Worm (Caenorhabditis elegans): Measurements from ENCODE around the gene C14A4.13.

Gene C14A4.13

ce11 chrII:10607238-10607961 is 10.9 kb upstream of the C14A4.13 start, which contains the start of gene ccm-3 (continued):
- TF ChIP-seq nhr-12 (tag; optimal IDR thresholded peaks at IDR 0.05): no peak
- no peak for TF ChIP-seq irx-1 (tag; optimal IDR thresholded peaks at IDR 0.05)
- TF ChIP-seq lin-39 (tag; optimal IDR thresholded peaks at IDR 0.05): no peak

- no peak for TF ChIP-seq efl-1 (optimal IDR thresholded peaks at IDR 0.05)
- TF ChIP-seq efl-1 (GFP tag; optimal IDR thresholded peaks at IDR 0.05 in 1 of 2): peak in 1 of 2 experiments; percentile 65
- no peak for TF ChIP-seq ama-1 (optimal IDR thresholded peaks at IDR 0.05)
Observed at ce11 chrII:10608821-10609220, 9.4 kb upstream of the C14A4.13 start.

- no peak for TF ChIP-seq elt-2 (tag; optimal IDR thresholded peaks at IDR 0.05)
- TF ChIP-seq aly-2 (tag; optimal IDR thresholded peaks at IDR 0.05): no peak
- no peak for TF ChIP-seq ceh-90 (tag; optimal IDR thresholded peaks at IDR 0.05)
- TF ChIP-seq efl-1 (optimal IDR thresholded peaks at IDR 0.05): no peak
- TF ChIP-seq efl-1 (GFP tag; optimal IDR thresholded peaks at IDR 0.05 in 1 of 2): no peak
- TF ChIP-seq fkh-10 (GFP tag; optimal IDR thresholded peaks at IDR 0.05): no peak
- no peak for TF ChIP-seq ceh-8 (GFP tag; optimal IDR thresholded peaks at IDR 0.05)
- no peak for TF ChIP-seq hpl-2 (GFP tag; optimal IDR thresholded peaks at IDR 0.05)
- TF ChIP-seq zip-4 (GFP tag; optimal IDR thresholded peaks at IDR 0.05): no peak
- no peak for TF ChIP-seq irx-1 (tag; optimal IDR thresholded peaks at IDR 0.05)
- TF ChIP-seq ztf-11 (tag; optimal IDR thresholded peaks at IDR 0.05): no peak
- no peak for TF ChIP-seq nhr-11 (tag; optimal IDR thresholded peaks at IDR 0.05)
- no peak for TF ChIP-seq mef-2 (tag; optimal IDR thresholded peaks at IDR 0.05)
- no peak for TF ChIP-seq hlh-17 (GFP tag; optimal IDR thresholded peaks at IDR 0.05; ENCODE audit: borderline replicate concordance)
Observed at ce11 chrII:10612743-10613142, 5.5 kb upstream of the C14A4.13 start, which contains the start of gene C14A4.12. Gene C14A4.12, plus strand, starts transcription at chrII:10613043.

- TF ChIP-seq C34B4.2 (tag; optimal IDR thresholded peaks at IDR 0.05) (no peak), unc-98 (GFP tag; IDR thresholded peaks at IDR 0.05) (no peak), egl-13 (tag; optimal IDR thresholded peaks at IDR 0.05) (no peak), pqm-1 (tag; optimal IDR thresholded peaks at IDR 0.05) (no peak), nhr-85 (tag) (no peak), nhr-12 (tag; optimal IDR thresholded peaks at IDR 0.05) (no peak), fkh-4 (tag; optimal IDR thresholded peaks at IDR 0.05; ENCODE audit: borderline replicate concordance) (no peak), swsn-7 (tag; optimal IDR thresholded peaks at IDR 0.05) (no peak), tbx-2 (tag; optimal IDR thresholded peaks at IDR 0.05) (no peak), xbp-1 (tag; optimal IDR thresholded peaks at IDR 0.05) (no peak), nhr-28 (tag; optimal IDR thresholded peaks at IDR 0.05) (no peak), pax-3 (tag; optimal IDR thresholded peaks at IDR 0.05) (no peak), C04F5.9 (tag; optimal IDR thresholded peaks at IDR 0.05) (no peak), lsy-2 (tag; optimal IDR thresholded peaks at IDR 0.05) (no peak), vab-15 (tag; optimal IDR thresholded peaks at IDR 0.05) (no peak), zag-1 (tag; optimal IDR thresholded peaks at IDR 0.05) (no peak), mab-9 (GFP tag; IDR thresholded peaks at IDR 0.05) (no peak), mef-2 (tag; optimal IDR thresholded peaks at IDR 0.05) (no peak), dpl-1 (GFP tag; optimal IDR thresholded peaks at IDR 0.05) (no peak), efl-1 (optimal IDR thresholded peaks at IDR 0.05) (no peak), efl-1 (GFP tag; optimal IDR thresholded peaks at IDR 0.05 in 1 of 2) (no peak)
Observed at ce11 chrII:10621965-10622364, 3.7 kb downstream of the C14A4.13 start, which contains the start of gene cutl-9. Gene cutl-9, plus strand, starts transcription at chrII:10622265.

ce11 chrII:10627086-10627485 is 8.8 kb downstream of the C14A4.13 start:
- TF ChIP-seq elt-2 (tag; optimal IDR thresholded peaks at IDR 0.05) (peak; percentile 80), lin-14 (GFP tag; optimal IDR thresholded peaks at IDR 0.05) (peak; percentile 14), C34B4.2 (tag; optimal IDR thresholded peaks at IDR 0.05) (no peak), pqm-1 (tag; optimal IDR thresholded peaks at IDR 0.05) (peak; percentile 11), xbp-1 (tag; optimal IDR thresholded peaks at IDR 0.05) (no peak)

Measured in whole organism, L1 larva.